Worm (Caenorhabditis elegans) whole organism, L4/young adult: ENCODE measurements around the gene fubl-1.
A peak's percentile ranks its signal among the peaks of the same experiment; 100 is the strongest.

Experiments used
- W03F9.2 ChIP-seq: fragments of 150-350 bp; optimal IDR thresholded peaks from 2 replicates; lab custom pipeline; 2014; ENCODE audit warnings: missing biosample characterization, missing genetic modification characterization
- dao-5 ChIP-seq: sonication (generic microtip); optimal IDR thresholded peaks from 2 replicates; lab custom pipeline; 2016; ENCODE audit warnings: missing genotype, missing genetic modification characterization, moderate library complexity, missing compliant biosample characterization
- him-1 ChIP-seq: sonication (generic microtip); optimal IDR thresholded peaks from 2 replicates; lab custom pipeline; 2016; ENCODE audit warnings: missing genotype, missing genetic modification reagents, missing genetic modification characterization, missing compliant biosample characterization

Gene fubl-1

ce11 chrV:10238665-10239064 lies at the start of gene fubl-1:
Gene fubl-1, minus strand, starts transcription at chrV:10238866.
- TF ChIP-seq him-1 (tag; lab: Kevin White, UChicago), result no peak
- TF ChIP-seq dao-5 (tag; lab: Kevin White, UChicago), result no peak
- no peak for TF ChIP-seq W03F9.2 (tag; lab: Kevin White, UChicago)

- TF ChIP-seq him-1 (tag; lab: Kevin White, UChicago) (no peak), W03F9.2 (tag; lab: Kevin White, UChicago) (no peak), dao-5 (tag; lab: Kevin White, UChicago) (no peak)
These were observed 48.6 kb upstream of the fubl-1 start, which contains the start of gene B0024.3 for ce11 chrV:10287260-10287659. Gene B0024.3, plus strand, starts transcription at chrV:10287560.

- TF ChIP-seq him-1 (tag; lab: Kevin White, UChicago) (no peak), W03F9.2 (tag; lab: Kevin White, UChicago) (no peak), dao-5 (tag; lab: Kevin White, UChicago) (no peak)
These were observed 47.2 kb upstream of the fubl-1 start for ce11 chrV:10285853-10286252.

- TF ChIP-seq dao-5 (tag; lab: Kevin White, UChicago) (no peak), him-1 (tag; lab: Kevin White, UChicago) (no peak), W03F9.2 (tag; lab: Kevin White, UChicago) (no peak)
These were observed 44.8 kb upstream of the fubl-1 start, which contains the start of gene lys-3 for ce11 chrV:10283444-10283843. Gene lys-3, minus strand, starts transcription at chrV:10283544.

ce11 chrV:10281374-10281773 lies 42.7 kb upstream of the fubl-1 start, which contains the start of gene lys-2:
Gene lys-2, minus strand, starts transcription at chrV:10281474.
- TF ChIP-seq dao-5 (tag; lab: Kevin White, UChicago) (no peak), him-1 (tag; lab: Kevin White, UChicago) (no peak), W03F9.2 (tag; lab: Kevin White, UChicago) (no peak)

ce11 chrV:10280112-10280511 lies 41.4 kb upstream of the fubl-1 start:
- TF ChIP-seq W03F9.2 (tag; lab: Kevin White, UChicago) (no peak), him-1 (tag; lab: Kevin White, UChicago) (no peak), dao-5 (tag; lab: Kevin White, UChicago) (no peak)

ce11 chrV:10277579-10277978 lies 38.9 kb upstream of the fubl-1 start, which contains the start of gene lys-1:
Gene lys-1, plus strand, starts transcription at chrV:10277904.
- TF ChIP-seq him-1 (tag; lab: Kevin White, UChicago) (no peak), W03F9.2 (tag; lab: Kevin White, UChicago) (no peak), dao-5 (tag; lab: Kevin White, UChicago) (no peak)

- TF ChIP-seq him-1 (tag; lab: Kevin White, UChicago) (no peak), dao-5 (tag; lab: Kevin White, UChicago) (no peak), W03F9.2 (tag; lab: Kevin White, UChicago) (no peak)
These were observed 37.4 kb upstream of the fubl-1 start for ce11 chrV:10276038-10276437.

- TF ChIP-seq dao-5 (tag; lab: Kevin White, UChicago), result no peak
- TF ChIP-seq W03F9.2 (tag; lab: Kevin White, UChicago), result no peak
- TF ChIP-seq him-1 (tag; lab: Kevin White, UChicago), result no peak
These were observed 37.0 kb upstream of the fubl-1 start, which contains the start of gene Y22F5A.11 for ce11 chrV:10275619-10276018. Gene Y22F5A.11, minus strand, starts transcription at chrV:10275646.

- peak; percentile 46 for TF ChIP-seq him-1 (tag; lab: Kevin White, UChicago)
- no peak for TF ChIP-seq W03F9.2 (tag; lab: Kevin White, UChicago)
- no peak for TF ChIP-seq dao-5 (tag; lab: Kevin White, UChicago)
These were observed 35.2 kb upstream of the fubl-1 start for ce11 chrV:10273837-10274236.

- TF ChIP-seq dao-5 (tag; lab: Kevin White, UChicago) (no peak), him-1 (tag; lab: Kevin White, UChicago) (no peak), W03F9.2 (tag; lab: Kevin White, UChicago) (no peak)
These were observed 31.5 kb upstream of the fubl-1 start, which contains the start of gene ric-4 for ce11 chrV:10270214-10270613. Gene ric-4, minus strand, starts transcription at chrV:10270314.

ce11 chrV:10266050-10266449 lies 27.4 kb upstream of the fubl-1 start:
- TF ChIP-seq W03F9.2 (tag; lab: Kevin White, UChicago) (no peak), him-1 (tag; lab: Kevin White, UChicago) (no peak), dao-5 (tag; lab: Kevin White, UChicago) (no peak)

- TF ChIP-seq W03F9.2 (tag; lab: Kevin White, UChicago) (no peak), him-1 (tag; lab: Kevin White, UChicago) (no peak), dao-5 (tag; lab: Kevin White, UChicago) (no peak)
These were observed 26.4 kb upstream of the fubl-1 start for ce11 chrV:10265019-10265418.

- TF ChIP-seq dao-5 (tag; lab: Kevin White, UChicago) (no peak), him-1 (tag; lab: Kevin White, UChicago) (peak; percentile 15)
These were observed 21.8 kb upstream of the fubl-1 start, which contains the start of gene sri-18 for ce11 chrV:10260460-10260859. Gene sri-18, minus strand, starts transcription at chrV:10260560.
